Fruit fly (Drosophila melanogaster) whole organism, wandering third instar larva: ENCODE data around the gene sgl.

Experiments used
- CG9705 ChIP-seq: fragments of 200-800 bp; sonication (Bioruptor generic); optimal IDR thresholded peaks from 2 replicates; lab custom pipeline; 2018; ENCODE audit warnings: missing biosample characterization, mild to moderate bottlenecking, missing genetic modification characterization
- Dfd ChIP-seq: fragments of >200 bp; optimal IDR thresholded peaks from 2 replicates; lab custom pipeline; 2017; ENCODE audit warnings: missing biosample characterization, missing genetic modification characterization
- Mio ChIP-seq: sonication (Bioruptor generic); optimal IDR thresholded peaks from 2 replicates; lab custom pipeline; 2016; ENCODE audit warnings: missing biosample characterization, missing genetic modification characterization
- N ChIP-seq: fragments of >200 bp; optimal IDR thresholded peaks from 2 replicates; lab custom pipeline; 2018; ENCODE audit warnings: missing biosample characterization, missing external identifiers, missing genetic modification characterization
- brk ChIP-seq: fragments of 200-800 bp; sonication (Bioruptor generic); optimal IDR thresholded peaks from 2 replicates; lab custom pipeline; 2016; ENCODE audit warnings: missing biosample characterization, mild to moderate bottlenecking, missing genetic modification characterization
- ey ChIP-seq: fragments of 200-800 bp; sonication (Bioruptor generic); optimal IDR thresholded peaks from 2 replicates; lab custom pipeline; 2016; ENCODE audit warnings: missing biosample characterization, missing genetic modification characterization
- h ChIP-seq: fragments of 200-800 bp; sonication (Bioruptor generic); optimal IDR thresholded peaks from 3 replicates; lab custom pipeline; 2016; ENCODE audit warnings: missing biosample characterization, mild to moderate bottlenecking, missing genetic modification characterization
- psq ChIP-seq: fragments of 200-800 bp; sonication (Bioruptor generic); optimal IDR thresholded peaks from 3 replicates; lab custom pipeline; 2017; ENCODE audit warnings: missing biosample characterization, mild to moderate bottlenecking, missing genetic modification characterization, moderate library complexity
- usp ChIP-seq: fragments of >200 bp; optimal IDR thresholded peaks from 2 replicates; lab custom pipeline; 2017; ENCODE audit warnings: missing biosample characterization, missing genetic modification characterization
- woc ChIP-seq: sonication (Bioruptor generic); optimal IDR thresholded peaks from 2 replicates; lab custom pipeline; 2016; ENCODE audit warnings: missing biosample characterization, mild to moderate bottlenecking, missing genetic modification characterization

DNA sequence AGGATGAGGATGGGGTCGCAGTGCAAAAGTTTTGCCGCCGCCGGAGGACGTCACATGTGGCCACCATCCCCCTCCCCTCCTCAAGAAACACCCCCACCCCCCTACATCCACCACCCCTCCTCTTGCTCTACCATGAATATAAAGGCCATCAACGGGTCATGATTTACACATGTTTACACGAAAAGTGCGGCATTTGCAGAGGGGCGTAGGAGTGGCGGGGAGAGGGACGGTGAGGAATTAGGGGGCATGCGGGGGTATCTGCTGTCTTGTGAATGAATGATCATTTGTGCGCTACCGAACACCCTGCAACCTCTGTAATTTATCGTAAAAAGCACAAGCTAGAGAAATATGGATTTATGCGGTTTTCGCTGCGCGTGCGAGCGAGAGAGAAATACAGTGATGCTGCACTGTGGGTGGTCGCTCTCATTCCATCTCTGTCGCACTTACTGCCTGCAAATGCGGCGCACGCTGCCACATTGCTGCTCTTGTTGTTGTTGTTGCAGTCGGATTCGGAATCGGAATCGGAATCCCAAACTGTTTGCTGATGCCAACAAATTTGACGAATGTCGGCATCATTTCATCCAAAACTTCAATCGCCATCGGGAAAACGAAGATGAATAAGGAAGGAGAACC lies 16.7 kb upstream of the sgl start:
- TF ChIP-seq Mio (GFP tag; lab: Kevin White, UChicago) = no peak
- TF ChIP-seq usp (GFP tag; lab: Kevin White, UChicago) = no peak
- no peak for TF ChIP-seq brk (GFP tag; lab: Kevin White, UChicago)
- TF ChIP-seq psq (GFP tag; lab: Kevin White, UChicago) = no peak
- no peak for TF ChIP-seq woc (GFP tag; lab: Kevin White, UChicago)
- no peak for TF ChIP-seq h (GFP tag; lab: Kevin White, UChicago)
- no peak for TF ChIP-seq CG9705 (GFP tag; lab: Kevin White, UChicago)
- TF ChIP-seq N (GFP tag; lab: Kevin White, UChicago) = no peak
- no peak for TF ChIP-seq Dfd (GFP tag; lab: Kevin White, UChicago)
- TF ChIP-seq ey (GFP tag; lab: Kevin White, UChicago) = no peak
